Fruit fly (Drosophila melanogaster) whole organism, embryonic: ENCODE data around the gene CG34303.
A peak's percentile ranks its signal among the peaks of the same experiment; 100 is the strongest.

Source experiments
- ATbp ChIP-seq: fragments of 200-800 bp; sonication (Bioruptor generic); optimal IDR thresholded peaks from 2 replicates; lab custom pipeline; 2017; ENCODE audit warnings: missing biosample characterization, mild to moderate bottlenecking, missing genetic modification characterization, missing genetic modification reagents
- Ada2b ChIP-seq: fragments of 200-800 bp; sonication (Bioruptor generic); IDR thresholded peaks from 2 replicates; pipeline ENCODE4 v1.3.6; 2022; ENCODE audit warnings: missing biosample characterization, missing genetic modification characterization
- Atf3 ChIP-seq: fragments of 200-800 bp; sonication (Bioruptor generic); optimal IDR thresholded peaks from 3 replicates; lab custom pipeline; 2016; ENCODE audit warnings: missing biosample characterization, missing genetic modification characterization
- Bdp1 ChIP-seq: fragments of 200-800 bp; sonication (Bioruptor generic); optimal IDR thresholded peaks from 3 replicates; lab custom pipeline; 2016; ENCODE audit warnings: missing biosample characterization, missing genetic modification characterization
- CG10274 ChIP-seq: fragments of 200-800 bp; sonication (Bioruptor generic); optimal IDR thresholded peaks from 3 replicates; lab custom pipeline; 2017; ENCODE audit warnings: missing biosample characterization, mild to moderate bottlenecking, missing genetic modification characterization
- CG11247 ChIP-seq: fragments of 200-800 bp; sonication (Bioruptor generic); IDR thresholded peaks from 2 replicates; pipeline ENCODE4 v1.3.6; 2022; ENCODE audit warnings: missing biosample characterization, missing genetic modification characterization
- CG11456 ChIP-seq: fragments of 200-800 bp; sonication (Bioruptor generic); IDR thresholded peaks from 3 replicates; pipeline ENCODE4 v1.3.6; 2022; ENCODE audit warnings: missing biosample characterization, missing genetic modification characterization
- CG12299 ChIP-seq: fragments of 200-800 bp; sonication (Bioruptor generic); optimal IDR thresholded peaks from 2 replicates; lab custom pipeline; 2018; ENCODE audit warnings: missing biosample characterization, mild to moderate bottlenecking, missing genetic modification characterization
- CG12659 ChIP-seq: fragments of 200-800 bp; sonication (Bioruptor generic); optimal IDR thresholded peaks from 3 replicates; lab custom pipeline; 2017; ENCODE audit warnings: mild to moderate bottlenecking, missing biosample characterization, missing genetic modification reagents, missing genetic modification characterization
- CG15696 ChIP-seq: fragments of 200-800 bp; sonication (Bioruptor generic); optimal IDR thresholded peaks from 2 replicates; lab custom pipeline; 2019; ENCODE audit warnings: missing biosample characterization, mild to moderate bottlenecking, missing genetic modification characterization, moderate library complexity
- CG16863 ChIP-seq: fragments of 200-800 bp; sonication (Bioruptor generic); optimal IDR thresholded peaks from 3 replicates; lab custom pipeline; 2016; ENCODE audit warnings: missing biosample characterization, missing genetic modification characterization
- CG17359 ChIP-seq: fragments of 200-800 bp; sonication (Bioruptor generic); optimal IDR thresholded peaks from 3 replicates; lab custom pipeline; 2018; ENCODE audit warnings: missing biosample characterization, mild to moderate bottlenecking, missing genetic modification characterization, moderate library complexity
- CG30403 ChIP-seq: fragments of 200-800 bp; sonication (Bioruptor generic); optimal IDR thresholded peaks from 3 replicates; lab custom pipeline; 2016; ENCODE audit warnings: missing biosample characterization, missing genetic modification characterization
- CG3281 ChIP-seq: fragments of 200-800 bp; sonication (Bioruptor generic); optimal IDR thresholded peaks from 3 replicates; lab custom pipeline; 2017; ENCODE audit warnings: missing biosample characterization, mild to moderate bottlenecking, missing genetic modification characterization
- CG34422 ChIP-seq: fragments of 200-800 bp; sonication (Bioruptor generic); IDR thresholded peaks from 3 replicates; pipeline ENCODE4 v1.3.6; 2022; ENCODE audit warnings: missing biosample characterization, missing genetic modification characterization
- CG4360 ChIP-seq: fragments of 200-800 bp; sonication (Bioruptor generic); IDR thresholded peaks from 2 replicates; pipeline ENCODE4 v1.3.6; 2022; ENCODE audit warnings: missing biosample characterization, missing genetic modification characterization
- CG5245 ChIP-seq: fragments of 200-800 bp; sonication (Bioruptor generic); optimal IDR thresholded peaks from 3 replicates; lab custom pipeline; 2016; ENCODE audit warnings: missing biosample characterization, missing genetic modification characterization
- CG7839 ChIP-seq: fragments of 200-800 bp; sonication (Bioruptor generic); optimal IDR thresholded peaks from 3 replicates; lab custom pipeline; 2018; ENCODE audit warnings: missing biosample characterization, mild to moderate bottlenecking, missing genetic modification characterization, moderate library complexity
- CG9215 ChIP-seq: fragments of 200-800 bp; sonication (Bioruptor generic); IDR thresholded peaks from 2 replicates; pipeline ENCODE4 v1.3.6; 2022; ENCODE audit warnings: missing biosample characterization, missing genetic modification characterization
- CG9437 ChIP-seq: fragments of 200-800 bp; sonication (Bioruptor generic); optimal IDR thresholded peaks from 2 replicates; lab custom pipeline; 2018; ENCODE audit warnings: missing biosample characterization, mild to moderate bottlenecking, missing genetic modification characterization
- D ChIP-seq, 2 experiments: fragments of 200-800 bp in 1 of 2; fragments of >200 bp in 1 of 2; sonication (Bioruptor generic) in 1 of 2; optimal IDR thresholded peaks; 2 replicates in 1 of 2; 3 replicates in 1 of 2; lab custom pipeline; 2017; ENCODE audit warnings: mild to moderate bottlenecking in 1 of 2, missing biosample characterization in 1 of 2, missing genetic modification characterization in 1 of 2, missing genetic modification reagents in 1 of 2
- Doc3 ChIP-seq: fragments of 200-800 bp; sonication (Bioruptor generic); IDR thresholded peaks from 3 replicates; pipeline ENCODE4 v1.3.6; 2022; ENCODE audit warnings: missing biosample characterization, missing genetic modification characterization; ENCODE audit not compliant: partially characterized antibody
- E2f1 ChIP-seq: fragments of 200-800 bp; sonication (Bioruptor generic); IDR thresholded peaks from 2 replicates; pipeline ENCODE4 v1.3.6; 2022; ENCODE audit warnings: missing biosample characterization, missing genetic modification characterization
- Elba2 ChIP-seq: fragments of 200-800 bp; sonication (Bioruptor generic); optimal IDR thresholded peaks from 3 replicates; lab custom pipeline; 2016; ENCODE audit warnings: missing biosample characterization, missing genetic modification characterization
- Hey ChIP-seq: fragments of 200-800 bp; sonication (Bioruptor generic); optimal IDR thresholded peaks from 3 replicates; lab custom pipeline; 2018; ENCODE audit warnings: missing biosample characterization, mild to moderate bottlenecking, missing genetic modification characterization
- MESR4 ChIP-seq: fragments of 200-800 bp; sonication (Bioruptor generic); optimal IDR thresholded peaks from 2 replicates; lab custom pipeline; 2018; ENCODE audit warnings: missing biosample characterization, mild to moderate bottlenecking, missing genetic modification characterization, moderate library complexity
- NC2β ChIP-seq: fragments of 200-800 bp; sonication (Bioruptor generic); optimal IDR thresholded peaks from 2 replicates; lab custom pipeline; 2016; ENCODE audit warnings: missing biosample characterization, missing genetic modification characterization
- Sox102F ChIP-seq: fragments of 200-800 bp; sonication (Bioruptor generic); optimal IDR thresholded peaks from 2 replicates; lab custom pipeline; 2018; ENCODE audit warnings: missing biosample characterization, mild to moderate bottlenecking, missing genetic modification characterization, moderate library complexity
- Usf ChIP-seq: fragments of 200-800 bp; sonication (Bioruptor generic); optimal IDR thresholded peaks from 2 replicates; lab custom pipeline; 2017; ENCODE audit warnings: missing genotype, missing biosample characterization, missing genetic modification characterization
- bbx ChIP-seq: fragments of 200-800 bp; sonication (Bioruptor generic); IDR thresholded peaks from 2 replicates; pipeline ENCODE4 v1.3.6; 2022; ENCODE audit warnings: missing biosample characterization, missing genetic modification characterization; ENCODE audit not compliant: partially characterized antibody
- caup ChIP-seq: fragments of 200-800 bp; sonication (Bioruptor generic); optimal IDR thresholded peaks from 3 replicates; lab custom pipeline; 2017; ENCODE audit warnings: missing biosample characterization, mild to moderate bottlenecking, missing genetic modification characterization, moderate library complexity; ENCODE audit not compliant: severe bottlenecking
- dati ChIP-seq: fragments of 200-800 bp; sonication (Bioruptor generic); IDR thresholded peaks from 2 replicates; pipeline ENCODE4 v1.3.6; 2022; ENCODE audit warnings: missing biosample characterization, missing genetic modification characterization
- dmrt99B ChIP-seq: fragments of 200-800 bp; sonication (Bioruptor generic); optimal IDR thresholded peaks from 2 replicates; lab custom pipeline; 2018; ENCODE audit warnings: missing biosample characterization, mild to moderate bottlenecking, missing genetic modification characterization, moderate library complexity
- ewg ChIP-seq: fragments of 200-800 bp; sonication (Bioruptor generic); optimal IDR thresholded peaks from 3 replicates; lab custom pipeline; 2017; ENCODE audit warnings: mild to moderate bottlenecking, missing biosample characterization, missing genetic modification reagents, missing genetic modification characterization
- gem ChIP-seq: fragments of 200-800 bp; sonication (Bioruptor generic); optimal IDR thresholded peaks from 2 replicates; lab custom pipeline; 2019; ENCODE audit warnings: missing biosample characterization, mild to moderate bottlenecking, missing genetic modification characterization, moderate library complexity
- inv ChIP-seq: fragments of 200-800 bp; sonication (Bioruptor generic); IDR thresholded peaks from 2 replicates; pipeline ENCODE4 v1.3.6; 2022; ENCODE audit warnings: missing biosample characterization, missing genetic modification characterization; ENCODE audit not compliant: partially characterized antibody
- pnt ChIP-seq: fragments of 200-800 bp; sonication (Bioruptor generic); optimal IDR thresholded peaks from 3 replicates; lab custom pipeline; 2016; ENCODE audit warnings: missing biosample characterization, missing genetic modification characterization
- pzg ChIP-seq: fragments of 200-800 bp; sonication (Bioruptor generic); optimal IDR thresholded peaks from 3 replicates; lab custom pipeline; 2018; ENCODE audit warnings: missing biosample characterization, mild to moderate bottlenecking, missing genetic modification characterization, moderate library complexity
- run ChIP-seq: fragments of 200-800 bp; sonication (Bioruptor generic); optimal IDR thresholded peaks from 3 replicates; lab custom pipeline; 2018; ENCODE audit warnings: missing biosample characterization, mild to moderate bottlenecking, missing genetic modification characterization
- schlank ChIP-seq: fragments of 200-800 bp; sonication (Bioruptor generic); optimal IDR thresholded peaks from 2 replicates; lab custom pipeline; 2018; ENCODE audit warnings: missing biosample characterization, mild to moderate bottlenecking, missing genetic modification characterization
- scrt ChIP-seq: fragments of 200-800 bp; sonication (Bioruptor generic); optimal IDR thresholded peaks from 2 replicates; lab custom pipeline; 2018; ENCODE audit warnings: missing biosample characterization, mild to moderate bottlenecking, missing genetic modification characterization, moderate library complexity
- slbo ChIP-seq: fragments of 200-800 bp; sonication (Bioruptor generic); IDR thresholded peaks from 2 replicates; pipeline ENCODE4 v1.3.6; 2022; ENCODE audit warnings: missing biosample characterization, missing genetic modification characterization
- slou ChIP-seq: fragments of 200-800 bp; sonication (Bioruptor generic); optimal IDR thresholded peaks from 3 replicates; lab custom pipeline; 2016; ENCODE audit warnings: missing biosample characterization, missing genetic modification characterization
- sqz ChIP-seq: fragments of 200-800 bp; sonication (Bioruptor generic); optimal IDR thresholded peaks from 3 replicates; lab custom pipeline; 2018; ENCODE audit warnings: missing biosample characterization, mild to moderate bottlenecking, missing genetic modification characterization
- tap ChIP-seq: fragments of 200-800 bp; optimal IDR thresholded peaks from 3 replicates; lab custom pipeline; 2019; ENCODE audit warnings: missing biosample characterization, mild to moderate bottlenecking, missing genetic modification characterization, moderate library complexity
- tna ChIP-seq: fragments of 200-800 bp; sonication (Bioruptor generic); IDR thresholded peaks from 2 replicates; pipeline ENCODE4 v1.3.6; 2022; ENCODE audit warnings: missing biosample characterization, missing genetic modification characterization; ENCODE audit not compliant: partially characterized antibody
- unpg ChIP-seq: fragments of 200-800 bp; sonication (Bioruptor generic); optimal IDR thresholded peaks from 3 replicates; lab custom pipeline; 2018; ENCODE audit warnings: missing biosample characterization, mild to moderate bottlenecking, missing genetic modification characterization, moderate library complexity
- wdn ChIP-seq: fragments of 200-800 bp; sonication (Bioruptor generic); IDR thresholded peaks from 2 replicates; pipeline ENCODE4 v1.3.6; 2022; ENCODE audit warnings: missing biosample characterization, missing genetic modification characterization
- wor ChIP-seq: fragments of 200-800 bp; sonication (Bioruptor generic); IDR thresholded peaks from 2 replicates; pipeline ENCODE4 v1.3.6; 2022; ENCODE audit warnings: missing biosample characterization, missing genetic modification characterization

CG34303 gene

DNA sequence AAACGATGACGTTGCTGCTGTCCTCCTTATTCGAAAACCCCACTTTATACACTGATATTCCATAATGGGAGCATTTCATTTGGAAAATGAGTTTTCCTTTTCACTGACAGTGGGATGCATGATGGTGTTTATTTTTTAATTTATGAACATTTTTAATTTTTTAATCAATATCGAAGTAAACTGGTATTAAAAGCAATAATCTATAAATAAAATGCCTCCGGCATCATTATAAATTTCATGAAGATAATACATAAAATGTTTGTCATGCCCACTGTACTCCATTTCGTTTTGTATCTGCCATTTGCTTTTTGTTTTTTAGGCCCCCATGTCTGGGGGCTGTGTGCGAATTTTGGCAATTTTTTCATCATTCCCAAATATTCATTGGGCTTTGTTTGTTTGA lies 21.6 kb downstream of the CG34303 start (continued):
- TF ChIP-seq NC2β (GFP tag; lab: Kevin White, UChicago) (no peak), CG12299 (peak; percentile 20), CG5245 (GFP tag; lab: Kevin White, UChicago) (peak; percentile 23), CG9437 (GFP tag; lab: Kevin White, UChicago) (peak; percentile 29), inv (no peak), Hey (tag; lab: Kevin White, UChicago) (no peak), CG11247 (GFP tag; lab: Robert Waterston, UW) (peak; percentile 54; the same call in 1 of the 2 replicates), CG34422 (0 out of 3 replicates have a peak, but pooled peaks have one; percentile 36), dati (GFP tag; lab: Robert Waterston, UW) (no peak), unpg (GFP tag; lab: Kevin White, UChicago) (peak; percentile 76), sqz (GFP tag; lab: Kevin White, UChicago) (peak; percentile 5), gem (tag; lab: Kevin White, UChicago) (peak; percentile 82), scrt (GFP tag; lab: Kevin White, UChicago) (peak; percentile 53), CG12659 (GFP tag; lab: Kevin White, UChicago) (peak; percentile 45), ATbp (GFP tag; lab: Kevin White, UChicago) (peak; percentile 30), bbx (GFP tag; lab: Robert Waterston, UW) (no peak), MESR4 (GFP tag; lab: Kevin White, UChicago) (no peak), CG30403 (peak; percentile 60), pnt (GFP tag; lab: Kevin White, UChicago) (peak; percentile 20), CG16863 (GFP tag; lab: Kevin White, UChicago) (no peak), Sox102F (peak; percentile 76), CG3281 (GFP tag; lab: Kevin White, UChicago) (peak; percentile 65), Usf (GFP tag; lab: Kevin White, UChicago) (no peak), CG9215 (GFP tag; lab: Robert Waterston, UW) (no peak; the same call in 1 of the 2 replicates), Atf3 (no peak), CG17359 (tag; lab: Kevin White, UChicago) (peak; percentile 74), Doc3 (GFP tag; lab: Robert Waterston, UW) (no peak), CG4360 (no peak), wor (GFP tag; lab: Robert Waterston, UW) (0 out of 2 replicates have a peak, but pooled peaks have one; percentile 26), tap (tag; lab: Kevin White, UChicago) (peak; percentile 45), CG15696 (tag; lab: Kevin White, UChicago) (peak; percentile 5), pzg (GFP tag; lab: Kevin White, UChicago) (no peak), Ada2b (peak; percentile 50; the same call in 1 of the 2 replicates), Bdp1 (GFP tag; lab: Kevin White, UChicago) (no peak), E2f1 (GFP tag; lab: Robert Waterston, UW) (peak; percentile 65), run (tag; lab: Kevin White, UChicago) (peak; percentile 27), slbo (peak; percentile 81), D (optimal IDR thresholded peaks at IDR 0.05; lab: Kevin White, UChicago) (no peak), D (GFP tag; optimal IDR thresholded peaks at IDR 0.05; lab: Kevin White, UChicago) (peak; percentile 26), dmrt99B (tag; lab: Kevin White, UChicago) (peak; percentile 76), slou (peak; percentile 11), CG7839 (tag; lab: Kevin White, UChicago) (peak; percentile 76), caup (GFP tag; lab: Kevin White, UChicago) (peak; percentile 56), CG10274 (no peak), ewg (GFP tag; lab: Kevin White, UChicago) (no peak), tna (no peak), Elba2 (GFP tag; lab: Kevin White, UChicago) (no peak), CG11456 (GFP tag; lab: Robert Waterston, UW) (0 out of 3 replicates have a peak, but pooled peaks have one; percentile 20), wdn (GFP tag; lab: Robert Waterston, UW) (peak; percentile 59; the same call in 1 of the 2 replicates), schlank (tag; lab: Kevin White, UChicago) (no peak)
